Worm (Caenorhabditis elegans) whole organism, late embryonic: ENCODE data around the gene C18B2.2.

Experiments
- C08G9.2 ChIP-seq: sonication (generic microtip); optimal IDR thresholded peaks from 2 replicates; lab custom pipeline; 2016; ENCODE audit warnings: mild to moderate bottlenecking, missing genetic modification characterization, moderate library complexity, missing compliant biosample characterization
- K02D7.2 ChIP-seq: sonication (generic microtip); optimal IDR thresholded peaks from 2 replicates; lab custom pipeline; 2017; ENCODE audit warnings: mild to moderate bottlenecking, missing genetic modification characterization, missing compliant biosample characterization
- Y22D7AL.16 ChIP-seq: sonication (generic microtip); optimal IDR thresholded peaks from 2 replicates; lab custom pipeline; 2016; ENCODE audit warnings: missing genetic modification characterization, missing compliant biosample characterization
- ahr-1 ChIP-seq: sonication (generic microtip); optimal IDR thresholded peaks from 2 replicates; lab custom pipeline; 2016; ENCODE audit warnings: missing genetic modification characterization, missing compliant biosample characterization
- ama-1 ChIP-seq: fragments of 150-350 bp; optimal IDR thresholded peaks from 2 replicates; lab custom pipeline; 2014
- ceh-14 ChIP-seq: sonication (generic microtip); optimal IDR thresholded peaks from 2 replicates; lab custom pipeline; 2016; ENCODE audit warnings: missing genotype, missing genetic modification characterization, missing compliant biosample characterization
- ceh-18 ChIP-seq: sonication (generic microtip); optimal IDR thresholded peaks from 2 replicates; lab custom pipeline; 2016; ENCODE audit warnings: missing genetic modification characterization, missing compliant biosample characterization
- ceh-2 ChIP-seq: sonication (generic microtip); optimal IDR thresholded peaks from 2 replicates; lab custom pipeline; 2016; ENCODE audit warnings: missing genotype, missing genetic modification characterization, missing compliant biosample characterization
- ceh-22 ChIP-seq: sonication (generic microtip); optimal IDR thresholded peaks from 2 replicates; lab custom pipeline; 2017; ENCODE audit warnings: missing biosample characterization, missing genetic modification characterization
- ceh-31 ChIP-seq: sonication (generic microtip); optimal IDR thresholded peaks from 2 replicates; lab custom pipeline; 2016; ENCODE audit warnings: missing genetic modification characterization, missing compliant biosample characterization
- ceh-34 ChIP-seq: sonication (generic microtip); optimal IDR thresholded peaks from 2 replicates; lab custom pipeline; 2016; ENCODE audit warnings: mild to moderate bottlenecking, missing genetic modification characterization, missing compliant biosample characterization
- ceh-45 ChIP-seq: fragments of 200-800 bp; sonication (Bioruptor generic); IDR thresholded peaks from 2 replicates; pipeline ENCODE4 v1.3.6; 2022; ENCODE audit warnings: missing genetic modification reagents, missing genetic modification characterization, missing compliant biosample characterization
- ceh-9 ChIP-seq: sonication (generic microtip); optimal IDR thresholded peaks from 2 replicates; lab custom pipeline; 2016; ENCODE audit warnings: mild to moderate bottlenecking, missing genetic modification characterization, inconsistent platforms, missing compliant biosample characterization
- che-1 ChIP-seq: sonication (generic microtip); optimal IDR thresholded peaks from 2 replicates; lab custom pipeline; 2016; ENCODE audit warnings: mild to moderate bottlenecking, missing genetic modification characterization, missing compliant biosample characterization
- dve-1 ChIP-seq: sonication (generic microtip); optimal IDR thresholded peaks from 2 replicates; lab custom pipeline; 2017; ENCODE audit warnings: antibody characterized with exemption, mild to moderate bottlenecking, missing genetic modification characterization, missing compliant biosample characterization
- elt-2 ChIP-seq: sonication (generic microtip); optimal IDR thresholded peaks from 2 replicates; lab custom pipeline; 2016; ENCODE audit warnings: missing genetic modification reagents, missing genetic modification characterization, missing compliant biosample characterization
- fax-1 ChIP-seq: sonication (generic microtip); optimal IDR thresholded peaks from 2 replicates; lab custom pipeline; 2016; ENCODE audit warnings: missing genotype, missing genetic modification characterization, missing compliant biosample characterization
- gmeb-2 ChIP-seq: sonication (generic microtip); optimal IDR thresholded peaks from 2 replicates; lab custom pipeline; 2016; ENCODE audit warnings: missing genetic modification characterization, inconsistent platforms, missing compliant biosample characterization
- hlh-15 ChIP-seq: sonication (generic microtip); optimal IDR thresholded peaks from 2 replicates; lab custom pipeline; 2016; ENCODE audit warnings: missing genetic modification characterization, missing compliant biosample characterization
- hlh-30 ChIP-seq: sonication (generic microtip); optimal IDR thresholded peaks from 2 replicates; lab custom pipeline; 2017; ENCODE audit warnings: antibody characterized with exemption, missing genetic modification characterization, missing compliant biosample characterization; ENCODE audit not compliant: insufficient read depth
- lin-11 ChIP-seq: fragments of 200-800 bp; sonication (Bioruptor generic); optimal IDR thresholded peaks from 2 replicates; lab custom pipeline; 2018; ENCODE audit warnings: mild to moderate bottlenecking, missing genetic modification characterization, missing compliant biosample characterization
- nfya-1 ChIP-seq: sonication (generic microtip); optimal IDR thresholded peaks from 2 replicates; lab custom pipeline; 2017; ENCODE audit warnings: missing genetic modification characterization, mild to moderate bottlenecking, missing compliant biosample characterization, antibody characterized with exemption, moderate library complexity
- pag-3 ChIP-seq: sonication (generic microtip); optimal IDR thresholded peaks from 2 replicates; lab custom pipeline; 2016; ENCODE audit warnings: missing compliant biosample characterization, missing genetic modification characterization, borderline replicate concordance
- pax-1 ChIP-seq: fragments of 150-350 bp; optimal IDR thresholded peaks from 2 replicates; lab custom pipeline; 2014; ENCODE audit warnings: missing biosample characterization, missing genetic modification characterization
- pqm-1 ChIP-seq: sonication (generic microtip); optimal IDR thresholded peaks from 2 replicates; lab custom pipeline; 2016; ENCODE audit warnings: missing genetic modification characterization, missing compliant biosample characterization
- pros-1 ChIP-seq: fragments of 150-350 bp; optimal IDR thresholded peaks from 2 replicates; lab custom pipeline; 2014; ENCODE audit warnings: missing biosample characterization, missing genetic modification reagents, missing genetic modification characterization
- ref-2 ChIP-seq: sonication (generic microtip); optimal IDR thresholded peaks from 2 replicates; lab custom pipeline; 2016; ENCODE audit warnings: missing genetic modification characterization, missing compliant biosample characterization
- sdc-2 ChIP-seq: sonication (generic microtip); optimal IDR thresholded peaks from 2 replicates; lab custom pipeline; 2016; ENCODE audit warnings: missing genotype, missing genetic modification characterization, missing compliant biosample characterization
- sox-4 ChIP-seq: sonication (generic microtip); optimal IDR thresholded peaks from 2 replicates; lab custom pipeline; 2017; ENCODE audit warnings: mild to moderate bottlenecking, missing genetic modification characterization, inconsistent platforms, missing compliant biosample characterization
- syd-9 ChIP-seq: sonication (generic microtip); optimal IDR thresholded peaks from 2 replicates; lab custom pipeline; 2016; ENCODE audit warnings: mild to moderate bottlenecking, missing genetic modification characterization, moderate library complexity, missing compliant biosample characterization
- tbx-2 ChIP-seq: sonication (generic microtip); optimal IDR thresholded peaks from 2 replicates; lab custom pipeline; 2016; ENCODE audit warnings: missing genetic modification characterization, missing compliant biosample characterization
- tbx-7 ChIP-seq: sonication (generic microtip); optimal IDR thresholded peaks from 2 replicates; lab custom pipeline; 2016; ENCODE audit warnings: missing genotype, missing genetic modification characterization, missing compliant biosample characterization
- unc-3 ChIP-seq, 2 experiments: fragments of 200-800 bp in 1 of 2; sonication (Bioruptor generic) in 1 of 2; sonication (generic microtip) in 1 of 2; conservative IDR thresholded peaks in 1 of 2; optimal IDR thresholded peaks in 1 of 2; 2 replicates each; pipeline versions ENCODE4 v1.3.6 to Lab custom; 2016 to 2022; ENCODE audit warnings: missing compliant biosample characterization in 2 of 2, missing genetic modification characterization in 2 of 2, missing genetic modification reagents in 1 of 2
- unc-42 ChIP-seq: sonication (generic microtip); optimal IDR thresholded peaks from 2 replicates; lab custom pipeline; 2016; ENCODE audit warnings: missing genotype, missing genetic modification characterization, missing compliant biosample characterization
- unc-55 ChIP-seq: sonication (generic microtip); optimal IDR thresholded peaks from 2 replicates; lab custom pipeline; 2017; ENCODE audit warnings: missing biosample characterization, missing genetic modification reagents, missing genetic modification characterization
- unc-86 ChIP-seq: sonication (generic microtip); optimal IDR thresholded peaks from 2 replicates; lab custom pipeline; 2016; ENCODE audit warnings: missing genetic modification characterization, missing compliant biosample characterization

Gene C18B2.2

DNA sequence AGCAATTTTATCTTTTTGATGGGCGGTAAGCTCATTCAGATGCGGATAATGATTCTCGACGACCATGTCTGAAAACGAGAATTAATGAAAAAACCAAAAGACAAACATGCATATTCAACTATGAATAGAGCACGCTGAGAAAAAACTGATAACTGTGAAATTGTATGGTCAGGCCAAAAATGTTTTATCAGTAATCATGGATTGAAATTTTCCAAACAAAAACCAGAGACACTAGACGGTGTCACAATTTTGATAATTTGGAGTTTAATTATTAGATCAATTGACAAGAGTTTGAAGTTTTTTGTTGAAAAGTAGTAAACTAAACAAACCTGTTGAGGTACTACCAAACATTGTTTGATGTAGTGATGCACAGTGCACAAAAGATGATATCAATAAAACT lies 22.9 kb upstream of the C18B2.2 start, which contains the start of gene cgr-1:
cgr-1 (minus strand) TSS at position 68 of the 400 bp plus-strand sequence.
- TF ChIP-seq unc-55 (GFP tag; lab: Kevin White, UChicago): no peak
- no peak for TF ChIP-seq ama-1 (lab: Kevin White, UChicago)
- TF ChIP-seq syd-9: no peak

- TF ChIP-seq lin-11 (tag; lab: Kevin White, UChicago) (no peak), ahr-1 (tag; lab: Kevin White, UChicago) (no peak), ceh-18 (peak; percentile 25), pax-1 (tag; lab: Kevin White, UChicago) (no peak)
Observed at ce11 chrX:3601531-3601930, 21.7 kb upstream of the C18B2.2 start, which contains the start of gene C18B2.3. Gene C18B2.3, plus strand, starts transcription at chrX:3601831.

DNA sequence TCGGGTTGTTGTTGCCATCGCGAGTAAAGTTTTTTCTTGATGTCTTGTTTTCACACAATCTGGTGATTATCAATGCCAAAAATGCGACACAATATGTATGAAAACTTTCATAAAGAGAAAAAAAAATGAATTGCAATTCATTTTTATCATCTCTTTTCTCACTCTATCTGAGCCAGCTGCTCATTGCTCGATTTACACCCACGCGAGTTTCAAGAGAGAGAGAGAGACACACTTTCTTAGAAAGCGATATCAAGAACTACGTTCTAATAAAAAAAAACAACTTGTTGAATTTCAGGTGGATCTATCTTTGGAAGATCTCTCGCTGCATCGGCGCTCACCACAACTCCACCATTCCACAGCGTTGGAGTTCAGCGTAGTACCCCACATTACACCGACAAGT lies 20.6 kb upstream of the C18B2.2 start:
- no peak for TF ChIP-seq hlh-15 (tag; lab: Kevin White, UChicago)

DNA sequence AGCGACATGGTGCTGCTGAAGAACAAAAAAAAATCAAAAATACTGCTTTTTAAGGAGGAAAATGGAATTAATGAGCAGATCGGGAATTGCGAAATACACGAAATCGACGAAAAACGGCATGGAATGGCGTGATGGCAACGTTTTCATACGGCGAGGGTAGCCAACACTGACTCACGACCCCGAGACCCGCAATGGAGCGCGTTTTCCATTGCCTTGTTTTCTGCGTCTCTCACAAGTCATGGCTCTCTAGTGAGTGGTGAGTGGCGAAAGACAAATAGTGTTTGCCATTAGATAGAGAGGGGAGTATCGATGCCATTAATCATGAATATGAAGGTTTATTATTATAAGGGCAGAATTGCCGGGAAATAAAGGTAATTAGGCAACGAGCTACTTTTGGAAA lies 17.5 kb upstream of the C18B2.2 start, which contains the start of gene C18B2.4:
C18B2.4 (minus strand) TSS at position 15 of the 400 bp plus-strand sequence.
- TF ChIP-seq hlh-15 (tag; lab: Kevin White, UChicago) (no peak), hlh-30 (tag; lab: Kevin White, UChicago) (peak; percentile 89), elt-2 (tag; lab: Kevin White, UChicago) (peak; percentile 34), pros-1 (tag; lab: Kevin White, UChicago) (no peak), unc-42 (tag; lab: Kevin White, UChicago) (peak; percentile 75), ref-2 (no peak), unc-86 (tag; lab: Kevin White, UChicago) (no peak), unc-55 (GFP tag; lab: Kevin White, UChicago) (peak; percentile 96), pqm-1 (tag; lab: Kevin White, UChicago) (no peak), Y22D7AL.16 (tag; lab: Kevin White, UChicago) (no peak), unc-3 (GFP tag; conservative IDR thresholded peaks at IDR 0.05; lab: Robert Waterston, UW) (no peak), unc-3 (tag; optimal IDR thresholded peaks at IDR 0.05; lab: Kevin White, UChicago) (no peak), K02D7.2 (tag; lab: Kevin White, UChicago) (no peak), sdc-2 (peak; percentile 54), gmeb-2 (no peak), ceh-34 (tag; lab: Kevin White, UChicago) (peak; percentile 42), nfya-1 (peak; percentile 72), ceh-14 (tag; lab: Kevin White, UChicago) (peak; percentile 51), fax-1 (tag; lab: Kevin White, UChicago) (no peak), pag-3 (tag; lab: Kevin White, UChicago) (no peak), dve-1 (tag; lab: Kevin White, UChicago) (peak; percentile 18), ceh-9 (tag; lab: Kevin White, UChicago) (no peak), che-1 (tag; lab: Kevin White, UChicago) (no peak), ceh-2 (peak; percentile 32), ceh-22 (tag; lab: Kevin White, UChicago) (no peak), tbx-7 (tag; lab: Kevin White, UChicago) (no peak), ceh-45 (GFP tag; lab: Robert Waterston, UW) (no peak), sox-4 (no peak), ceh-31 (tag; lab: Kevin White, UChicago) (peak; percentile 74), C08G9.2 (tag; lab: Kevin White, UChicago) (peak; percentile 25), tbx-2 (peak; percentile 64)
